Worm (Caenorhabditis elegans) whole organism, young adult: ENCODE data around the gene Y60A9.1.

ENCODE experiments used
- C06A6.2 ChIP-seq: fragments of 200-800 bp; sonication (Bioruptor generic); conservative IDR thresholded peaks from 2 replicates; pipeline ENCODE4 v1.3.6; 2022; ENCODE audit warnings: missing genetic modification characterization, missing compliant biosample characterization
- K12H6.12 ChIP-seq: fragments of 200-800 bp; sonication (Bioruptor generic); optimal IDR thresholded peaks from 2 replicates; lab custom pipeline; 2018; ENCODE audit warnings: mild to moderate bottlenecking, missing genetic modification characterization, missing compliant biosample characterization
- Y56A3A.18 ChIP-seq: fragments of 200-800 bp; sonication (Bioruptor generic); IDR thresholded peaks from 2 replicates; pipeline ENCODE4 v1.3.6; 2022; ENCODE audit warnings: missing genetic modification reagents, missing genetic modification characterization, missing compliant biosample characterization
- ceh-58 ChIP-seq: fragments of 200-800 bp; sonication (Bioruptor generic); IDR thresholded peaks from 2 replicates; pipeline ENCODE4 v1.3.6; 2022; ENCODE audit warnings: missing genetic modification characterization, missing compliant biosample characterization
- efl-1 ChIP-seq: fragments of 150-350 bp; optimal IDR thresholded peaks from 2 replicates; lab custom pipeline; 2014; ENCODE audit warnings: missing biosample characterization, missing genetic modification reagents, missing genetic modification characterization
- lsy-27 ChIP-seq: sonication (generic microtip); optimal IDR thresholded peaks from 2 replicates; lab custom pipeline; 2017; ENCODE audit warnings: missing genetic modification characterization, mild to moderate bottlenecking, missing compliant biosample characterization, antibody characterized with exemption, missing genotype, borderline replicate concordance; ENCODE audit not compliant: insufficient read depth
- pha-4 ChIP-seq: fragments of 150-350 bp; sonication (generic microtip); optimal IDR thresholded peaks from 2 replicates; lab custom pipeline; 2014; ENCODE audit warnings: missing biosample characterization, missing genetic modification reagents, missing genetic modification characterization
- rec-8 ChIP-seq, 2 experiments: sonication (generic microtip); optimal IDR thresholded peaks; 2 replicates each; lab custom pipeline; 2016; ENCODE audit warnings: mild to moderate bottlenecking in 2 of 2, missing genetic modification characterization in 2 of 2, missing genetic modification reagents in 2 of 2, missing genotype in 2 of 2, missing biosample characterization in 1 of 2, missing compliant biosample characterization in 1 of 2, moderate library complexity in 1 of 2
- sea-2 ChIP-seq: fragments of 200-800 bp; sonication (Bioruptor generic); IDR thresholded peaks from 2 replicates; pipeline ENCODE4 v1.3.6; 2022; ENCODE audit warnings: missing genetic modification characterization, missing compliant biosample characterization

DNA sequence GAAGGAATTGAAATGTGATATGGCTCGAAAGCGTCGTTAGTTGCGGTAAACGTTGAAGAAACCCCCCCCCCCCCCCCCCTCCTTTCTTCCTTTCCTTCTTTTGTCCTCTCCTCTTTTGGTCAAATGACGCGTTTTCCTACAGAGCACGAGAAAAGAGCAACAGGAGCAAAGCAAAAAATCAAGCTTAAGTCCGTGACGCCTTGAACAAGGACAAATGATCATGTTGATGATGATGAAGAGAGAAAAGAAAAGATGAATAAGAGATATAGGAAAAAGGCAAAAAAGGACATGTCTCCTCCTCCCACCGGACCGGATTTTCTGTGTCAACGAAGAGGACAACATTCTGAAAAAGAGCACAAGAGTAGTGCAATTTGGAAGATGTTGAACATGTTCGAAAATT, 35.6 kb downstream of the Y60A9.1 start:
- TF ChIP-seq lsy-27 (tag; lab: Kevin White, UChicago) = no peak
- TF ChIP-seq ceh-58 (GFP tag; lab: Robert Waterston, UW) = no peak
- TF ChIP-seq efl-1 (GFP tag; lab: Kevin White, UChicago) = no peak
- TF ChIP-seq C06A6.2 (GFP tag; lab: Robert Waterston, UW) = no peak
- TF ChIP-seq Y56A3A.18 (GFP tag; lab: Robert Waterston, UW) = no peak
- no peak for TF ChIP-seq K12H6.12 (tag; lab: Kevin White, UChicago)
- TF ChIP-seq pha-4 = no peak
- TF ChIP-seq sea-2 (GFP tag; lab: Robert Waterston, UW) = no peak
- no peak for TF ChIP-seq rec-8 (tag; optimal IDR thresholded peaks at IDR 0.05; lab: Kevin White, UChicago)
